Fruit fly (Drosophila melanogaster) whole organism, prepupa: Measurements from ENCODE around the gene Cyp4ac2.

ENCODE experiments used
- CG10631 ChIP-seq: fragments of 200-800 bp; sonication (Bioruptor generic); optimal IDR thresholded peaks from 2 replicates; lab custom pipeline; 2016; ENCODE audit warnings: missing biosample characterization, missing genetic modification characterization
- CG16779 ChIP-seq: fragments of 200-800 bp; sonication (Bioruptor generic); optimal IDR thresholded peaks from 3 replicates; lab custom pipeline; 2017; ENCODE audit warnings: missing biosample characterization, mild to moderate bottlenecking, missing genetic modification characterization
- CG32006 ChIP-seq: fragments of 200-800 bp; sonication (Bioruptor generic); optimal IDR thresholded peaks from 3 replicates; lab custom pipeline; 2017; ENCODE audit warnings: missing biosample characterization, mild to moderate bottlenecking, missing genetic modification characterization
- CG6854 ChIP-seq: fragments of 200-800 bp; sonication (Bioruptor generic); optimal IDR thresholded peaks from 2 replicates; lab custom pipeline; 2017; ENCODE audit warnings: missing biosample characterization, mild to moderate bottlenecking, missing genetic modification characterization
- CG8319 ChIP-seq: fragments of 200-800 bp; sonication (Bioruptor generic); optimal IDR thresholded peaks from 3 replicates; lab custom pipeline; 2016; ENCODE audit warnings: missing biosample characterization, missing genetic modification characterization
- CG8632 ChIP-seq: fragments of 200-800 bp; sonication (Bioruptor generic); optimal IDR thresholded peaks from 3 replicates; lab custom pipeline; 2016; ENCODE audit warnings: missing biosample characterization, missing genetic modification characterization
- CG9139 ChIP-seq: fragments of 200-800 bp; sonication (Bioruptor generic); optimal IDR thresholded peaks from 3 replicates; lab custom pipeline; 2017; ENCODE audit warnings: missing biosample characterization, mild to moderate bottlenecking, missing genetic modification characterization
- Ets96B ChIP-seq: fragments of 200-800 bp; optimal IDR thresholded peaks from 2 replicates; lab custom pipeline; 2019; ENCODE audit warnings: missing biosample characterization, mild to moderate bottlenecking, missing genetic modification characterization, moderate library complexity
- Hr39 ChIP-seq: fragments of 200-800 bp; sonication (Bioruptor generic); optimal IDR thresholded peaks from 2 replicates; lab custom pipeline; 2016; ENCODE audit warnings: missing biosample characterization, missing genetic modification characterization
- Smox ChIP-seq: fragments of 200-800 bp; sonication (Bioruptor generic); optimal IDR thresholded peaks from 3 replicates; lab custom pipeline; 2016; ENCODE audit warnings: missing biosample characterization, missing genetic modification characterization
- dac ChIP-seq: fragments of 200-800 bp; sonication (Bioruptor generic); optimal IDR thresholded peaks from 2 replicates; lab custom pipeline; 2017; ENCODE audit warnings: missing biosample characterization, mild to moderate bottlenecking, missing genetic modification characterization
- dsx ChIP-seq: fragments of 200-800 bp; optimal IDR thresholded peaks from 3 replicates; lab custom pipeline; 2019; ENCODE audit warnings: missing biosample characterization, mild to moderate bottlenecking, missing genetic modification characterization, moderate library complexity; ENCODE audit not compliant: poor library complexity, severe bottlenecking

DNA sequence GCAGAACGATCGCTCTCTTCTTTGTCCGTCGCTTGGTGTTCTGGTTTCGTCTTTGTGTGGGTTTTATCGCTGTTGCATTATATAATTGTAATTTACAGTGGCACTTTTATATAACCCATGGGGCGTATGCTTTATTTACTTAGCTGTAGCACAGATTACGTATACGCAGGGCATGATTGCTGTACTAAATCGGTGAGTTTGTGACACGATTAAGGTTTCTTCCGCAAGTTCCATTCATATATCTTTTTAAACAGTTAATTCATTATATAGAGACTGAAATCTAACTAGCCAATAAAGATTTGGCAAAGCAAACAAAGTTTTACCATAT, 29.0 kb downstream of the Cyp4ac2 start:
- TF ChIP-seq Hr39: no peak
- no peak for TF ChIP-seq CG8632 (GFP tag; lab: Kevin White, UChicago)
- TF ChIP-seq CG32006 (GFP tag; lab: Kevin White, UChicago): no peak
- TF ChIP-seq dsx (GFP tag; lab: Kevin White, UChicago): no peak
- TF ChIP-seq CG6854 (GFP tag; lab: Kevin White, UChicago): no peak
- no peak for TF ChIP-seq dac (GFP tag; lab: Kevin White, UChicago)
- TF ChIP-seq Smox (GFP tag; lab: Kevin White, UChicago): no peak
- TF ChIP-seq CG9139 (GFP tag; lab: Kevin White, UChicago): peak; percentile 50
- no peak for TF ChIP-seq CG16779 (tag; lab: Kevin White, UChicago)
- TF ChIP-seq Ets96B (tag; lab: Kevin White, UChicago): no peak
- TF ChIP-seq CG10631: no peak
- no peak for TF ChIP-seq CG8319 (GFP tag; lab: Kevin White, UChicago)
